Worm (Caenorhabditis elegans) whole organism, dauer: ENCODE measurements around the gene dagl-2.

ENCODE experiments used
- unc-62 ChIP-seq: sonication (generic microtip); optimal IDR thresholded peaks from 2 replicates; lab custom pipeline; 2017; ENCODE audit warnings: missing biosample characterization, missing genetic modification reagents, missing genetic modification characterization

The dagl-2 gene

ce11 chrIII:783254-783753, at the start of gene dagl-2, which contains the start of gene ppm-1.G:
TSS of gene dagl-2 (minus strand) at chrIII:783305.
TSS of gene ppm-1.G (plus strand) at chrIII:783703.
- TF ChIP-seq unc-62 (GFP tag; lab: Kevin White, UChicago): no peak

DNA sequence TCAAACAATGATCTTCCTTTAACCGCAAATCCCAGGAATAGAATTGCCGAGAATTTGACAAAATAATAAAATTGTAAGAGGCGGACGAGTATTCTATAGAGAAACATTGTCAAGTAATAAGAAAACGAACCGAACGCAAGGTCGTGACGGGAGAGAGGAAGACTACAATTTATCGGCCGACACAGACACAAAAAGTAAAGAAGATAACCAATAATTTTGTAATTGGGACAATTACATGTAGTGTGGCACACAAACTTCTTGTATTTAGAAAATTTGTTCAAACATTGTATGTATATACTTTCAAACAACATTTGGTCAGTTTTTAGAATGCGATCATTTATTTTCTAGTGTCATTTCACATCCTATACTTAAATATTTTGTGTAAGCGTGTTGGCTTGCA, 48.9 kb upstream of the dagl-2 start, which contains the start of gene ceeh-1:
Gene ceeh-1, minus strand, starts transcription at position 317 of the 400 bp plus-strand sequence.
- TF ChIP-seq unc-62 (GFP tag; lab: Kevin White, UChicago): no peak

ce11 chrIII:825256-825655, 42.2 kb upstream of the dagl-2 start:
- no peak for TF ChIP-seq unc-62 (GFP tag; lab: Kevin White, UChicago)

ce11 chrIII:822546-823272, 39.6 kb upstream of the dagl-2 start, which contains the start of gene clec-149:
TSS of gene clec-149 (plus strand) at chrIII:823222.
- no peak for TF ChIP-seq unc-62 (GFP tag; lab: Kevin White, UChicago)

DNA sequence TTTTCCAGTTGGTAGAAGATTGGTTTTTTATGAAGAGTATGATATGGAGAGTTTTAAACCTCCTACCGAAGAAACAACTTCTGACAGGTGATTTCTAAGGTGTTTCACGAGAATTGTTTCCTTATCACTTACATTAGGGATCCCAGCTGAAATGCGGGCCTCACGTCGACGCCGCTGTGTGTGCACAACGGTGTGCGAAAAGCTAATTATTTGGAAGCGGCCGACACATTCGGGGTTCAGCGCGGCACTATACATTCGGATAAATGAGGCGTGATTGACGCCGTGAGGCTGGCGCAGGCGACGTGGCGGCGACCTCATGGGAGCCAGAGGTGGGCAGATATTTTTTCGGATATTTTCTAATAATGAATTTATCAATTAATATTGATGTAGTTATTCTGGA, 36.2 kb upstream of the dagl-2 start:
- TF ChIP-seq unc-62 (GFP tag; lab: Kevin White, UChicago): no peak

DNA sequence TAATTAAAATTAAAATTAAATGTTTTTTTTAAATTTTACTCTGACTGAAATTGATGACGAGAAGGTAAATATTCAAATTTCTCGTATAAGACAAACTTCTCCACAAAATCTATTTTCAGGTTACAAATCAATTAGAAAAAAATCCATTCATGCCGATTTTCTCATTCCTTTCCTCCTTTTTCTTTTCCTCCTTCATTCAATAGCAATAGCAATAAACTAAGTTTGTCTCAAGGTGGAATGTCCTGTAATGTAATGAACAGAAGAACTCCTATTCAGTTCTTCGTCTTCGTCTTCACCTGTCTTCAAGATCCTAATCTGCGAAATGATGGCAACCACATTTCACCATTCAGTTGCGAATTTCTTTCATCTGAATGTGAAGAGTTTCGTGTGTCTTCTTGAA, 32.7 kb upstream of the dagl-2 start, which contains the start of gene dac-1:
Gene dac-1, plus strand, starts transcription at position 301 of the 400 bp plus-strand sequence.
- TF ChIP-seq unc-62 (GFP tag; lab: Kevin White, UChicago): no peak

ce11 chrIII:811544-811943, 28.4 kb upstream of the dagl-2 start, which contains the start of gene daf-7:
TSS of gene daf-7 (plus strand) at chrIII:811844.
- no peak for TF ChIP-seq unc-62 (GFP tag; lab: Kevin White, UChicago)

- TF ChIP-seq unc-62 (GFP tag; lab: Kevin White, UChicago): no peak
These were observed 18.9 kb upstream of the dagl-2 start for ce11 chrIII:802041-802440.

ce11 chrIII:797507-797906, 14.4 kb upstream of the dagl-2 start:
- no peak for TF ChIP-seq unc-62 (GFP tag; lab: Kevin White, UChicago)

DNA sequence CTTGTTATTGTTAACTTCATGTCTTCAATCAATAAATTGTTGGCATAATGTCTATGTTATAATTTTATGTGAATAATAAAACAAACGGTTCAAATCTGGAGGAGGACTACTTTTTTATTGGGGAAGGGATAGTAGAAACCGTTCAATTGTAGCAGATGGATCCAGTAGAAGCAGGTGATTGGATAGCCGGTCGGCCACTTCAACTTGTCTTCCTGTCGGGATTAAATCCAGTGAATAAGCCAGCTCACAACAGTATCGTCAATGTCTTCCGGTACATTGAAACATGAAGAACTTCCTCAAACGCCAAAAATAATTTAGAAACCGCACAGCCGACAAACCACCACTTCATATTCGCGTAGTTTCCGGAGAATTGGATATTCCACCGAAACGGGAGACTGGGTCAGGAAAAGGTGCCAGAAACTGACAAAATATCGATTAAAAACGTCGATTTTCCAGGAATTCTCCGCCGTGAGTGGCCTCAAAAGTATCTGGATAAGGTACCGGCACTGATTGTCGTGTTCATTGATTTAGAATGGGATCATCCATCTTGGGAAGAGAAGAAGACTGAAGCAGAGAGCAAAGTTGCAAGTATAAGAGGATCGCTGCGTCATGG, 12.0 kb upstream of the dagl-2 start, which contains the start of gene trpp-11:
Gene trpp-11, plus strand, starts transcription at position 153 of the 613 bp plus-strand sequence.
- no peak for TF ChIP-seq unc-62 (GFP tag; lab: Kevin White, UChicago)

ce11 chrIII:794000-794399, 10.9 kb upstream of the dagl-2 start, which contains the start of gene rps-29:
TSS of gene rps-29 (plus strand) at chrIII:794300.
- no peak for TF ChIP-seq unc-62 (GFP tag; lab: Kevin White, UChicago)

- no peak for TF ChIP-seq unc-62 (GFP tag; lab: Kevin White, UChicago)
These were observed 10.5 kb upstream of the dagl-2 start, which contains the start of gene snt-2 for ce11 chrIII:793595-793994. TSS of gene snt-2 (minus strand) at chrIII:793733.

- TF ChIP-seq unc-62 (GFP tag; lab: Kevin White, UChicago): no peak
These were observed 7.5 kb upstream of the dagl-2 start for ce11 chrIII:790591-790990.

ce11 chrIII:789604-790003, 6.5 kb upstream of the dagl-2 start:
- no peak for TF ChIP-seq unc-62 (GFP tag; lab: Kevin White, UChicago)

DNA sequence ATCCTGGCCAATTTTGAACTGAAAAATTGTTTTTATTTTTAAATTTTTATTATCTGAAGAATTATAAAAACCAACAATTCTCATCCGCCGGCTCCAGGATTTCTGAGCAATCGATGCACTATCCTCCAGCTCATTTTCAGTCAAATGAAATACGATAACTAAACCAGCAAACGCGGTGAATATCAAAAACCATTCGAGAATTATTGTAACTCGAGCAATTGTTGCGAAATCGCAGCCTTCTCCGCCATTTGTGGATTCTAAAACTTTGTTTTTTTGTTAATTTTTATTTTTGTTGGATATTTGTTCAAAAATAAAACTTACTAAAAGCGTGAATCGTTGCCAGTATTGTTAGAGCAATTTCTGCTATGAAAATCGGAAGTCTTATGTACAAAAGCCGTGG, 602 bp downstream of the dagl-2 start:
- TF ChIP-seq unc-62 (GFP tag; lab: Kevin White, UChicago): no peak

- TF ChIP-seq unc-62 (GFP tag; lab: Kevin White, UChicago): no peak
These were observed 4.3 kb downstream of the dagl-2 start, which contains the start of gene alh-11 for ce11 chrIII:778771-779170. TSS of gene alh-11 (minus strand) at chrIII:778871.
